Fruit fly (Drosophila melanogaster) S2 (cell line): ENCODE measurements around the gene CG32811.

Experiments
- CG8478 ChIP-seq: fragments of >200 bp; optimal IDR thresholded peaks from 2 replicates; lab custom pipeline; 2018
- CTCF ChIP-seq, 2 experiments: fragments of >200 bp; optimal IDR thresholded peaks; 2 replicates each; lab custom pipeline; 2018

DNA sequence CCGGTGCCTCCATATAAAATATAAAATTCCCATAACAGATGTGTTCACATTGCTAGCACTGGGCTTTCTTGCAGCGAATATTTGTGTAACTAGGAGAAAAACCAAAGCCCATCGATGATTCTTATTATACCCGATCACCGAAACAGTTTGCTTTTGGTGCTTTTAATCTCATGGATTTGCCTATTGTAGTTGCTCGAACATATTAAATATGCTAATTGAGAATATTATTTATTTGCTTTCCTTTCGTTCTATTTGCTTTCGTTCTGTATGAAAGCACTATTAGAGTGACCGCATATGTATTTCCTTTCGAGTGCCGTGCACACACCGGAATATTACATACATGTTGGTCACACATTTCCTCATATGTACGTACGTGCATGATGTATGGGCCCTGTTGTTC, 27.5 kb downstream of the CG32811 start:
- TF ChIP-seq CG8478 (no peak), CTCF (optimal IDR thresholded peaks at IDR 0.05; lab: Kevin White, UChicago) (no peak)
